Worm (Caenorhabditis elegans) whole organism, midembryonic: ENCODE data around the gene F58G6.3.

ENCODE experiments used
- T22C8.4 ChIP-seq: fragments of 200-800 bp; sonication (Bioruptor generic); IDR thresholded peaks from 2 replicates; pipeline ENCODE4 v1.3.6; 2022; ENCODE audit warnings: missing genetic modification characterization, missing compliant biosample characterization
- cog-1 ChIP-seq: sonication (generic microtip); optimal IDR thresholded peaks from 2 replicates; lab custom pipeline; 2016; ENCODE audit warnings: missing genetic modification characterization, missing compliant biosample characterization
- flt-1 ChIP-seq: fragments of 200-800 bp; sonication (Bioruptor generic); IDR thresholded peaks from 2 replicates; pipeline ENCODE4 v1.3.6; 2022; ENCODE audit warnings: missing genetic modification characterization, missing compliant biosample characterization
- ref-1 ChIP-seq: fragments of 200-800 bp; sonication (Bioruptor generic); conservative IDR thresholded peaks from 2 replicates; pipeline ENCODE4 v1.3.6; 2022; ENCODE audit warnings: missing genetic modification reagents, missing genetic modification characterization, missing compliant biosample characterization
- ztf-23 ChIP-seq: fragments of 200-800 bp; sonication (Bioruptor generic); IDR thresholded peaks from 2 replicates; pipeline ENCODE4 v1.3.6; 2022; ENCODE audit warnings: missing genetic modification reagents, missing genetic modification characterization, missing compliant biosample characterization
- ztf-29 ChIP-seq: fragments of 200-800 bp; sonication (Bioruptor generic); IDR thresholded peaks from 2 replicates; pipeline ENCODE4 v1.3.6; 2022; ENCODE audit warnings: missing genetic modification reagents, missing genetic modification characterization, missing compliant biosample characterization

DNA sequence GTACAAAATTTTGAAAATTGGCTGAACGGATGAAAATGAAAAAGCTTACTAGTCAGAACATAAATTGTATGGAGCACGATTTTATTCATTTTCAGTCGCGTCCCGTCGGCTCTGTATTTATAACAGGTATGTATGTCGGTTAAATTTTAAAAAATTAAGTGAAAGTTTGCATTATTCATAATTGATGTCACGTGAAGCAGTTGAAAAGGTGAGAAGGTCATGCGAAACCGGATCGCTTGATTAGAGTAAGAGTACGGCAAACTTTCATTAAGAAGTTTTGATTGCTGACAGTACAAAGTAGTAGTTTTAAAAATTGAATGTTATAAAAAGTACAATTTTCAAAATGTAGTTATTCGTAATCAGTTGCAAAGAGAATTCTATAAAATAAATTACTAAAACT lies 19.9 kb downstream of the F58G6.3 start:
- TF ChIP-seq flt-1: no peak
- TF ChIP-seq ztf-23 (GFP tag; lab: Robert Waterston, UW): no peak
- no peak for TF ChIP-seq ztf-29 (GFP tag; lab: Robert Waterston, UW)
- TF ChIP-seq ref-1 (GFP tag; lab: Robert Waterston, UW): no peak
- no peak for TF ChIP-seq T22C8.4 (GFP tag; lab: Robert Waterston, UW)
- TF ChIP-seq cog-1: no peak
